Worm (Caenorhabditis elegans) whole organism, mixed stage, embryonic: ENCODE measurements around the gene T21B10.3.

Source experiments
- M03D4.4 ChIP-seq: sonication (generic microtip); optimal IDR thresholded peaks from 2 replicates; lab custom pipeline; 2017; ENCODE audit warnings: mild to moderate bottlenecking, missing genetic modification characterization, missing compliant biosample characterization
- blmp-1 ChIP-seq: fragments of 150-350 bp; optimal IDR thresholded peaks from 2 replicates; lab custom pipeline; 2014; ENCODE audit warnings: missing biosample characterization, missing genetic modification characterization
- ceh-39 ChIP-seq: fragments of 150-350 bp; optimal IDR thresholded peaks from 2 replicates; lab custom pipeline; 2014; ENCODE audit warnings: missing biosample characterization, missing genetic modification characterization
- ceh-43 ChIP-seq: fragments of 200-800 bp; sonication (Bioruptor generic); optimal IDR thresholded peaks from 2 replicates; lab custom pipeline; 2018; ENCODE audit warnings: mild to moderate bottlenecking, missing genetic modification characterization, moderate library complexity, missing compliant biosample characterization
- ceh-83 ChIP-seq: fragments of 200-800 bp; sonication (Bioruptor generic); optimal IDR thresholded peaks from 2 replicates; lab custom pipeline; 2018; ENCODE audit warnings: mild to moderate bottlenecking, missing genetic modification characterization, missing compliant biosample characterization
- ces-1 ChIP-seq: fragments of 150-350 bp; optimal IDR thresholded peaks from 2 replicates; lab custom pipeline; 2014; ENCODE audit warnings: missing biosample characterization, missing genetic modification reagents, missing genetic modification characterization
- cnd-1 ChIP-seq: fragments of 200-800 bp; sonication (Bioruptor generic); optimal IDR thresholded peaks from 2 replicates; lab custom pipeline; 2018; ENCODE audit warnings: mild to moderate bottlenecking, missing genetic modification characterization, missing compliant biosample characterization
- drap-1 ChIP-seq: fragments of 200-800 bp; sonication (Bioruptor generic); optimal IDR thresholded peaks from 3 replicates; lab custom pipeline; 2018; ENCODE audit warnings: mild to moderate bottlenecking, missing genetic modification characterization, missing compliant biosample characterization
- elt-1 ChIP-seq: sonication (generic microtip); optimal IDR thresholded peaks from 2 replicates; lab custom pipeline; 2017; ENCODE audit warnings: missing genetic modification characterization, mild to moderate bottlenecking, missing compliant biosample characterization, antibody characterized with exemption, moderate library complexity, borderline replicate concordance; ENCODE audit not compliant: insufficient read depth
- elt-3 ChIP-seq: fragments of 150-350 bp; optimal IDR thresholded peaks from 2 replicates; lab custom pipeline; 2014; ENCODE audit warnings: missing biosample characterization, missing genetic modification characterization
- flh-1 ChIP-seq: fragments of 200-800 bp; sonication (Bioruptor generic); optimal IDR thresholded peaks from 2 replicates; lab custom pipeline; 2018; ENCODE audit warnings: mild to moderate bottlenecking, missing genetic modification characterization, moderate library complexity, missing compliant biosample characterization
- ham-2 ChIP-seq: fragments of 200-800 bp; sonication (Bioruptor generic); optimal IDR thresholded peaks from 2 replicates; lab custom pipeline; 2018; ENCODE audit warnings: mild to moderate bottlenecking, missing genetic modification characterization, missing compliant biosample characterization
- lin-13 ChIP-seq: fragments of 150-350 bp; optimal IDR thresholded peaks from 2 replicates; lab custom pipeline; 2014; ENCODE audit warnings: missing biosample characterization, missing genetic modification characterization
- lsy-2 ChIP-seq: fragments of 150-350 bp; optimal IDR thresholded peaks from 2 replicates; lab custom pipeline; 2014; ENCODE audit warnings: missing biosample characterization, missing genetic modification characterization
- nhr-12 ChIP-seq: fragments of 150-350 bp; optimal IDR thresholded peaks from 2 replicates; lab custom pipeline; 2014; ENCODE audit warnings: missing biosample characterization, missing genetic modification characterization
- nhr-237 ChIP-seq: fragments of 150-350 bp; optimal IDR thresholded peaks from 2 replicates; lab custom pipeline; 2014; ENCODE audit warnings: missing biosample characterization, missing genetic modification characterization
- nhr-28 ChIP-seq: fragments of 150-350 bp; optimal IDR thresholded peaks from 2 replicates; lab custom pipeline; 2014; ENCODE audit warnings: missing biosample characterization, missing genetic modification characterization
- nhr-76 ChIP-seq: sonication (generic microtip); optimal IDR thresholded peaks from 2 replicates; lab custom pipeline; 2017; ENCODE audit warnings: missing biosample characterization, missing genetic modification characterization
- pha-4 ChIP-seq: fragments of 150-350 bp; optimal IDR thresholded peaks from 2 replicates; lab custom pipeline; 2018; ENCODE audit warnings: missing biosample characterization, missing genetic modification reagents, missing genetic modification characterization
- snpc-4 ChIP-seq: fragments of 150-350 bp; optimal IDR thresholded peaks from 2 replicates; lab custom pipeline; 2014; ENCODE audit warnings: missing biosample characterization, missing genetic modification characterization
- tbx-8 ChIP-seq: fragments of 200-800 bp; sonication (Bioruptor generic); optimal IDR thresholded peaks from 2 replicates; lab custom pipeline; 2018; ENCODE audit warnings: mild to moderate bottlenecking, missing genetic modification characterization, moderate library complexity, missing compliant biosample characterization
- unc-120 ChIP-seq: sonication (generic microtip); optimal IDR thresholded peaks from 2 replicates; lab custom pipeline; 2017; ENCODE audit warnings: missing genetic modification characterization, missing compliant biosample characterization; ENCODE audit not compliant: poor library complexity, severe bottlenecking
- unc-39 ChIP-seq: fragments of 150-350 bp; optimal IDR thresholded peaks from 2 replicates; lab custom pipeline; 2014; ENCODE audit warnings: missing biosample characterization, missing genetic modification characterization
- zip-8 ChIP-seq: fragments of 150-350 bp; optimal IDR thresholded peaks from 2 replicates; lab custom pipeline; 2014; ENCODE audit warnings: missing biosample characterization, missing genetic modification characterization
- ztf-11 ChIP-seq: fragments of 150-350 bp; optimal IDR thresholded peaks from 2 replicates; lab custom pipeline; 2014; ENCODE audit warnings: missing biosample characterization, missing genetic modification characterization

The T21B10.3 gene

ce11 chrII:8932392-8932791 lies 1.8 kb upstream of the T21B10.3 start:
- TF ChIP-seq unc-120 (tag; lab: Kevin White, UChicago) (no peak), ztf-11 (tag; lab: Kevin White, UChicago) (no peak), ceh-43 (GFP tag; lab: Kevin White, UChicago) (no peak), ceh-39 (tag; lab: Kevin White, UChicago) (no peak)
- TF ChIP-seq, all 35 proteins: peak for 0

ce11 chrII:8938907-8939622 lies 4.9 kb downstream of the T21B10.3 start:
- TF ChIP-seq M03D4.4: no peak

- TF ChIP-seq pha-4 (tag; lab: Kevin White, UChicago) (peak; percentile 17), cnd-1 (tag; lab: Kevin White, UChicago) (no peak), zip-8 (tag; lab: Kevin White, UChicago) (no peak), elt-1 (tag; lab: Kevin White, UChicago) (peak; percentile 72), nhr-12 (no peak), drap-1 (no peak), lsy-2 (tag; lab: Kevin White, UChicago) (peak; percentile 29), unc-39 (tag; lab: Kevin White, UChicago) (no peak), tbx-8 (no peak), nhr-237 (no peak), elt-3 (tag; lab: Kevin White, UChicago) (no peak)
Measured at ce11 chrII:8940362-8940940, 6.3 kb downstream of the T21B10.3 start, which contains the start of the genes set-17 and T21B10.4. set-17 (minus strand) TSS chrII:8940488. T21B10.4 (plus strand) TSS chrII:8940894.

ce11 chrII:8945167-8945566 lies 11.0 kb downstream of the T21B10.3 start:
- TF ChIP-seq ces-1 (GFP tag; lab: Kevin White, UChicago) (peak; percentile 72), nhr-28 (tag; lab: Kevin White, UChicago) (no peak), ceh-83 (no peak), ztf-11 (tag; lab: Kevin White, UChicago) (no peak), flh-1 (GFP tag; lab: Kevin White, UChicago) (no peak), drap-1 (no peak)

ce11 chrII:8947391-8947790 lies 13.2 kb downstream of the T21B10.3 start, which contains the start of gene cutl-15:
cutl-15 (minus strand) TSS chrII:8947688.
- TF ChIP-seq ztf-11 (tag; lab: Kevin White, UChicago) (no peak), elt-1 (tag; lab: Kevin White, UChicago) (no peak), blmp-1 (tag; lab: Kevin White, UChicago) (no peak), lin-13 (tag; lab: Kevin White, UChicago) (no peak), snpc-4 (tag; lab: Kevin White, UChicago) (no peak), ham-2 (no peak), nhr-237 (no peak)
- TF ChIP-seq, all 35 proteins: peak for 0

- TF ChIP-seq elt-3 (tag; lab: Kevin White, UChicago) (no peak), ces-1 (GFP tag; lab: Kevin White, UChicago) (peak; percentile 52)
Measured at ce11 chrII:8948640-8949039, 14.5 kb downstream of the T21B10.3 start.

- TF ChIP-seq nhr-237 (no peak), unc-39 (tag; lab: Kevin White, UChicago) (no peak), ham-2 (no peak)
- TF ChIP-seq, all 35 proteins: peak for 0
Measured at ce11 chrII:8951270-8951669, 17.1 kb downstream of the T21B10.3 start.

- TF ChIP-seq ceh-83 (no peak), ceh-39 (tag; lab: Kevin White, UChicago) (no peak), elt-1 (tag; lab: Kevin White, UChicago) (peak; percentile 16), nhr-76 (tag; lab: Kevin White, UChicago) (no peak)
- TF ChIP-seq, all 35 proteins: peak for 1
Measured at ce11 chrII:8953703-8954102, 19.5 kb downstream of the T21B10.3 start.
